Fruit fly (Drosophila melanogaster) whole organism, prepupa: ENCODE measurements around the gene Atac2.

Source experiments
- Blimp-1 ChIP-seq: fragments of 200-800 bp; sonication (Bioruptor generic); optimal IDR thresholded peaks from 3 replicates; lab custom pipeline; 2017; ENCODE audit warnings: missing biosample characterization, missing genetic modification characterization, mild to moderate bottlenecking, moderate library complexity, missing genetic modification reagents
- CG10631 ChIP-seq: fragments of 200-800 bp; sonication (Bioruptor generic); optimal IDR thresholded peaks from 2 replicates; lab custom pipeline; 2016; ENCODE audit warnings: missing biosample characterization, missing genetic modification characterization
- CG10669 ChIP-seq: fragments of 200-800 bp; sonication (Bioruptor generic); optimal IDR thresholded peaks from 3 replicates; lab custom pipeline; 2018; ENCODE audit warnings: missing biosample characterization, mild to moderate bottlenecking, missing genetic modification characterization, moderate library complexity
- CG11294 ChIP-seq: fragments of 200-800 bp; sonication (Bioruptor generic); IDR thresholded peaks from 2 replicates; pipeline ENCODE4 v1.3.6; 2022; ENCODE audit warnings: missing biosample characterization, missing genetic modification characterization
- CG11902 ChIP-seq: fragments of 200-800 bp; sonication (Bioruptor generic); optimal IDR thresholded peaks from 3 replicates; lab custom pipeline; 2016; ENCODE audit warnings: missing biosample characterization, missing genetic modification characterization
- CG15336 ChIP-seq: fragments of 200-800 bp; sonication (Bioruptor generic); IDR thresholded peaks from 2 replicates; pipeline ENCODE4 v1.3.6; 2022; ENCODE audit warnings: missing biosample characterization, missing genetic modification characterization
- CG1621 ChIP-seq: fragments of 200-800 bp; sonication (Bioruptor generic); optimal IDR thresholded peaks from 3 replicates; lab custom pipeline; 2018; ENCODE audit warnings: missing biosample characterization, mild to moderate bottlenecking, missing genetic modification characterization
- CG32006 ChIP-seq: fragments of 200-800 bp; sonication (Bioruptor generic); optimal IDR thresholded peaks from 3 replicates; lab custom pipeline; 2017; ENCODE audit warnings: missing biosample characterization, mild to moderate bottlenecking, missing genetic modification characterization
- CG3919 ChIP-seq: fragments of 200-800 bp; sonication (Bioruptor generic); optimal IDR thresholded peaks from 3 replicates; lab custom pipeline; 2016; ENCODE audit warnings: missing biosample characterization, missing genetic modification characterization
- CG6163 ChIP-seq: fragments of 200-800 bp; sonication (Bioruptor generic); IDR thresholded peaks from 3 replicates; pipeline ENCODE4 v1.3.6; 2022; ENCODE audit warnings: missing biosample characterization, missing genetic modification characterization
- CG6276 ChIP-seq: fragments of 200-800 bp; sonication (Bioruptor generic); optimal IDR thresholded peaks from 2 replicates; lab custom pipeline; 2017; ENCODE audit warnings: missing biosample characterization, mild to moderate bottlenecking, missing genetic modification characterization
- CG6792 ChIP-seq: fragments of 200-800 bp; sonication (Bioruptor generic); optimal IDR thresholded peaks from 3 replicates; lab custom pipeline; 2016; ENCODE audit warnings: missing biosample characterization, missing genetic modification characterization
- CG6808 ChIP-seq: fragments of 200-800 bp; sonication (Bioruptor generic); optimal IDR thresholded peaks from 3 replicates; lab custom pipeline; 2017; ENCODE audit warnings: missing biosample characterization, missing genetic modification characterization, mild to moderate bottlenecking, moderate library complexity, missing genetic modification reagents
- CG6854 ChIP-seq: fragments of 200-800 bp; sonication (Bioruptor generic); optimal IDR thresholded peaks from 2 replicates; lab custom pipeline; 2017; ENCODE audit warnings: missing biosample characterization, mild to moderate bottlenecking, missing genetic modification characterization
- CG7368 ChIP-seq: fragments of 200-800 bp; sonication (Bioruptor generic); optimal IDR thresholded peaks from 3 replicates; lab custom pipeline; 2016; ENCODE audit warnings: missing biosample characterization, missing genetic modification characterization
- CG8119 ChIP-seq: fragments of 200-800 bp; sonication (Bioruptor generic); IDR thresholded peaks from 3 replicates; pipeline ENCODE4 v1.3.6; 2022; ENCODE audit warnings: missing biosample characterization, missing genetic modification characterization
- CG9139 ChIP-seq: fragments of 200-800 bp; sonication (Bioruptor generic); optimal IDR thresholded peaks from 3 replicates; lab custom pipeline; 2017; ENCODE audit warnings: missing biosample characterization, mild to moderate bottlenecking, missing genetic modification characterization
- Eip78C ChIP-seq: fragments of 200-800 bp; sonication (Bioruptor generic); peaks from one replicate; lab custom pipeline; 2016; ENCODE audit warnings: missing biosample characterization, missing genetic modification characterization
- Eip93F ChIP-seq: fragments of 200-800 bp; sonication (Bioruptor generic); optimal IDR thresholded peaks from 2 replicates; lab custom pipeline; 2016; ENCODE audit warnings: missing biosample characterization, mild to moderate bottlenecking, missing genetic modification characterization
- Ets21C ChIP-seq: fragments of 200-800 bp; sonication (Bioruptor generic); optimal IDR thresholded peaks from 3 replicates; lab custom pipeline; 2016; ENCODE audit warnings: missing biosample characterization, missing genetic modification characterization
- Ets96B ChIP-seq: fragments of 200-800 bp; optimal IDR thresholded peaks from 2 replicates; lab custom pipeline; 2019; ENCODE audit warnings: missing biosample characterization, mild to moderate bottlenecking, missing genetic modification characterization, moderate library complexity
- Gug ChIP-seq: fragments of 200-800 bp; sonication (Bioruptor generic); IDR thresholded peaks from 2 replicates; pipeline ENCODE4 v1.3.6; 2022; ENCODE audit warnings: missing biosample characterization, missing genetic modification characterization
- Hr38 ChIP-seq: sonication (Bioruptor generic); optimal IDR thresholded peaks from 2 replicates; lab custom pipeline; 2016; ENCODE audit warnings: missing biosample characterization, missing genetic modification characterization
- Hr39 ChIP-seq: fragments of 200-800 bp; sonication (Bioruptor generic); optimal IDR thresholded peaks from 2 replicates; lab custom pipeline; 2016; ENCODE audit warnings: missing biosample characterization, missing genetic modification characterization
- Hr4 ChIP-seq: fragments of 200-800 bp; sonication (Bioruptor generic); optimal IDR thresholded peaks from 3 replicates; lab custom pipeline; 2016; ENCODE audit warnings: missing biosample characterization, missing genetic modification characterization
- Lpt ChIP-seq: fragments of 200-800 bp; sonication (Bioruptor generic); optimal IDR thresholded peaks from 3 replicates; lab custom pipeline; 2016; ENCODE audit warnings: missing biosample characterization, missing genetic modification characterization
- Met ChIP-seq: fragments of 200-800 bp; sonication (Bioruptor generic); optimal IDR thresholded peaks from 3 replicates; lab custom pipeline; 2016; ENCODE audit warnings: missing biosample characterization, missing genetic modification characterization
- OdsH ChIP-seq: fragments of 200-800 bp; sonication (Bioruptor generic); optimal IDR thresholded peaks from 3 replicates; lab custom pipeline; 2016; ENCODE audit warnings: missing biosample characterization, missing genetic modification characterization
- Smox ChIP-seq: fragments of 200-800 bp; sonication (Bioruptor generic); optimal IDR thresholded peaks from 3 replicates; lab custom pipeline; 2016; ENCODE audit warnings: missing biosample characterization, missing genetic modification characterization
- Sox102F ChIP-seq: fragments of 200-800 bp; sonication (Bioruptor generic); optimal IDR thresholded peaks from 2 replicates; lab custom pipeline; 2016; ENCODE audit warnings: missing biosample characterization, mild to moderate bottlenecking, missing genetic modification characterization
- Sox14 ChIP-seq: fragments of 200-800 bp; sonication (Bioruptor generic); optimal IDR thresholded peaks from 3 replicates; lab custom pipeline; 2016; ENCODE audit warnings: missing biosample characterization, missing genetic modification characterization
- Sox15 ChIP-seq: fragments of 200-800 bp; sonication (Bioruptor generic); optimal IDR thresholded peaks from 3 replicates; lab custom pipeline; 2016; ENCODE audit warnings: missing biosample characterization, missing genetic modification characterization
- acj6 ChIP-seq: fragments of 200-800 bp; sonication (Bioruptor generic); optimal IDR thresholded peaks from 3 replicates; lab custom pipeline; 2016; ENCODE audit warnings: missing biosample characterization, missing genetic modification characterization
- dac ChIP-seq: fragments of 200-800 bp; sonication (Bioruptor generic); optimal IDR thresholded peaks from 2 replicates; lab custom pipeline; 2017; ENCODE audit warnings: missing biosample characterization, mild to moderate bottlenecking, missing genetic modification characterization
- dsx ChIP-seq: fragments of 200-800 bp; optimal IDR thresholded peaks from 3 replicates; lab custom pipeline; 2019; ENCODE audit warnings: missing biosample characterization, mild to moderate bottlenecking, missing genetic modification characterization, moderate library complexity; ENCODE audit not compliant: poor library complexity, severe bottlenecking
- eg ChIP-seq: fragments of 200-800 bp; sonication (Bioruptor generic); IDR thresholded peaks from 3 replicates; pipeline ENCODE4 v1.3.6; 2022; ENCODE audit warnings: missing biosample characterization, missing genetic modification characterization
- fd59A ChIP-seq: fragments of 200-800 bp; sonication (Bioruptor generic); optimal IDR thresholded peaks from 2 replicates; lab custom pipeline; 2017; ENCODE audit warnings: missing biosample characterization, mild to moderate bottlenecking, missing genetic modification characterization, missing genetic modification reagents
- fd85E ChIP-seq: fragments of 200-800 bp; sonication (Bioruptor generic); optimal IDR thresholded peaks from 3 replicates; lab custom pipeline; 2016; ENCODE audit warnings: missing biosample characterization, missing genetic modification characterization
- lz ChIP-seq: fragments of 200-800 bp; sonication (Bioruptor generic); optimal IDR thresholded peaks from 3 replicates; lab custom pipeline; 2016; ENCODE audit warnings: missing biosample characterization, missing genetic modification characterization
- net ChIP-seq: fragments of 200-800 bp; sonication (Bioruptor generic); optimal IDR thresholded peaks from 3 replicates; lab custom pipeline; 2016; ENCODE audit warnings: missing biosample characterization, missing genetic modification characterization
- pdm3 ChIP-seq: fragments of 200-800 bp; sonication (Bioruptor generic); optimal IDR thresholded peaks from 3 replicates; lab custom pipeline; 2016; ENCODE audit warnings: missing biosample characterization, missing genetic modification characterization
- salr ChIP-seq, 2 experiments: fragments of 200-800 bp; sonication (Bioruptor generic); optimal IDR thresholded peaks; 3 replicates each; lab custom pipeline; 2016 to 2018; ENCODE audit warnings: missing biosample characterization in 2 of 2, missing genetic modification characterization in 2 of 2, mild to moderate bottlenecking in 1 of 2

Gene Atac2

DNA sequence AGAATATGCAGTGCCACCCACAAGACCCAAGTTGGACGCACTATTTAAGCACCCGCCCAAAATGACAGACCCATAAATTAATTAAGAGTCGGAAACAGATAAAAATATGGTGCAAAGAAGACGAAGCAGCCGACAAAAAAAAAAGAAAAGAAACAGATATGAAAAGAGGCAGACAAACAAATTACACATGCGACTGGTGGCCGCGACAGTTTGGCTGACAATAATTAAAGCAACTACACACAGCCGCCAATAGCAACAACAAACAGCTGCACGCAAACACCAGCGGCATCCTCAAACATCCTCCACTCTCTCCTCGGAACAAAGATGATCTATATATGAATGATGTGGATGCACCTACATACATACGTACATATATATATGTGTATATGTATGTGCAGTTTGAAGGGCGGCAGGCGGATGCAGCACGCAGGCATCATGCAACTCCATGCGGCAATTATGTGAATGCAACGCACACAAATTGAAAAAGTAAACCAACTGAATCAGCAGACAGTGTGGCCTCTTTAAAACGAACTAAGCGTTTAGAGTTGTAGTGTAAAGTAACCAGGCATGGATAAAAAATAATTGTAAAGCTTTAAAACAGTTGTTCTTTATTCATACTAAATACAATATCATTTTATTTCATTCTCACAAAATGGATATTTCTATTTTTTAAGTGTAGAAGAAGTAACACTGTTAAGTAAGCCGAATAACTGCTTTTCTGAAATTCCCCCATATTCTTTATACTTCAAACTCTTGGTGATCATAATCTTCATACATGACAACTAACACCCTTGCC is 36.0 kb upstream of the Atac2 start (continued):
- TF ChIP-seq CG11902 (GFP tag; lab: Kevin White, UChicago) (peak; percentile 30), Hr4 (GFP tag; lab: Kevin White, UChicago) (peak; percentile 78), Hr39 (GFP tag; lab: Kevin White, UChicago) (peak; percentile 69), CG7368 (peak; percentile 35), Eip93F (GFP tag; lab: Kevin White, UChicago) (no peak), CG11294 (GFP tag; lab: Robert Waterston, UW) (no peak), CG1621 (tag; lab: Kevin White, UChicago) (peak; percentile 47), CG32006 (GFP tag; lab: Kevin White, UChicago) (peak; percentile 65), Sox102F (GFP tag; lab: Kevin White, UChicago) (peak; percentile 78), Hr38 (GFP tag; lab: Kevin White, UChicago) (no peak), Ets96B (tag; lab: Kevin White, UChicago) (peak; percentile 68), CG10669 (GFP tag; lab: Kevin White, UChicago) (peak; percentile 18), fd59A (GFP tag; lab: Kevin White, UChicago) (peak; percentile 39), CG6163 (peak; percentile 80), CG6276 (GFP tag; lab: Kevin White, UChicago) (no peak), dac (no peak), CG3919 (GFP tag; lab: Kevin White, UChicago) (peak; percentile 56), Sox15 (GFP tag; lab: Kevin White, UChicago) (peak; percentile 44), Smox (GFP tag; lab: Kevin White, UChicago) (peak; percentile 67), salr (GFP tag; optimal IDR thresholded peaks at IDR 0.05; lab: Kevin White, UChicago) (peak; percentile 23 to 56), fd85E (GFP tag; lab: Kevin White, UChicago) (no peak), Lpt (GFP tag; lab: Kevin White, UChicago) (peak; percentile 58), Blimp-1 (GFP tag; lab: Kevin White, UChicago) (no peak), Sox14 (peak; percentile 65), CG6854 (GFP tag; lab: Kevin White, UChicago) (no peak), CG6808 (GFP tag; lab: Kevin White, UChicago) (no peak), CG8119 (GFP tag; lab: Robert Waterston, UW) (peak; percentile 58; the same call in 2 of the 3 replicates), CG9139 (GFP tag; lab: Kevin White, UChicago) (peak; percentile 18), Met (GFP tag; lab: Kevin White, UChicago) (peak; percentile 78), acj6 (GFP tag; lab: Kevin White, UChicago) (peak; percentile 71), lz (GFP tag; lab: Kevin White, UChicago) (peak; percentile 69), Ets21C (GFP tag; lab: Kevin White, UChicago) (peak; percentile 44), net (GFP tag; lab: Kevin White, UChicago) (peak; percentile 47), CG15336 (GFP tag; lab: Robert Waterston, UW) (peak; percentile 64), eg (no peak), Gug (no peak), Eip78C (GFP tag; lab: Kevin White, UChicago) (peak; percentile 91), OdsH (GFP tag; lab: Kevin White, UChicago) (peak; percentile 74), CG6792 (GFP tag; lab: Kevin White, UChicago) (peak; percentile 64), CG10631 (GFP tag; lab: Kevin White, UChicago) (peak; percentile 61), dsx (peak; percentile 65), pdm3 (peak; percentile 73)
